Fruit fly (Drosophila melanogaster): Measurements from ENCODE around the gene Pmi.

Gene Pmi

dm6 chr3L:5813016-5813415 is 33.2 kb downstream of the Pmi start, which contains the start of gene mad2 (continued):
- TF ChIP-seq corto (GFP tag; optimal IDR thresholded peaks at IDR 0.05) (no peak), CG10959 (GFP tag; IDR thresholded peaks at IDR 0.05) (no peak), cad (GFP tag; optimal IDR thresholded peaks at IDR 0.05) (peak; percentile 20), HLH54F (GFP tag; optimal IDR thresholded peaks at IDR 0.05) (no peak), tio (GFP tag; optimal IDR thresholded peaks at IDR 0.05) (no peak), exex (tag; optimal IDR thresholded peaks at IDR 0.05) (no peak), Dref (GFP tag; IDR thresholded peaks at IDR 0.05) (peak; percentile 96), slou (GFP tag; optimal IDR thresholded peaks at IDR 0.05) (no peak), scrt (GFP tag; optimal IDR thresholded peaks at IDR 0.05) (no peak), E2f2 (GFP tag; IDR thresholded peaks at IDR 0.05) (peak; percentile 100), CG10267 (tag; optimal IDR thresholded peaks at IDR 0.05) (peak; percentile 58), grn (GFP tag; optimal IDR thresholded peaks at IDR 0.05) (no peak), CG31441 (GFP tag; IDR thresholded peaks at IDR 0.05) (no peak), CG4854 (GFP tag; optimal IDR thresholded peaks at IDR 0.05) (no peak), CG15514 (GFP tag; optimal IDR thresholded peaks at IDR 0.05) (peak; percentile 59), fd64A (GFP tag; optimal IDR thresholded peaks at IDR 0.05) (no peak), Opbp (GFP tag; IDR thresholded peaks at IDR 0.05; ENCODE audit: partially characterized antibody) (peak; percentile 78), CG10274 (GFP tag; optimal IDR thresholded peaks at IDR 0.05) (no peak), Dip2 (GFP tag; IDR thresholded peaks at IDR 0.05) (no peak), CG30431 (GFP tag; optimal IDR thresholded peaks at IDR 0.05) (no peak), ERR (GFP tag; optimal IDR thresholded peaks at IDR 0.05) (peak; percentile 64), CrebB (tag; optimal IDR thresholded peaks at IDR 0.05) (peak; percentile 33), Awh (GFP tag; IDR thresholded peaks at IDR 0.05) (no peak), Antp (GFP tag; optimal IDR thresholded peaks at IDR 0.05) (no peak), CG13424 (tag; optimal IDR thresholded peaks at IDR 0.05) (peak; percentile 35), CG31224 (GFP tag; IDR thresholded peaks at IDR 0.05) (no peak), CG1647 (GFP tag; optimal IDR thresholded peaks at IDR 0.05) (no peak), Hr39 (optimal IDR thresholded peaks at IDR 0.05) (no peak), vnd (GFP tag; IDR thresholded peaks at IDR 0.05; ENCODE audit: partially characterized antibody) (peak; percentile 52; the same call in 1 of the 3 replicates), lmd (GFP tag; IDR thresholded peaks at IDR 0.05) (no peak), CG12744 (GFP tag; optimal IDR thresholded peaks at IDR 0.05) (no peak), p53 (GFP tag; optimal IDR thresholded peaks at IDR 0.05) (no peak), Hr51 (GFP tag; optimal IDR thresholded peaks at IDR 0.05) (no peak), CG10654 (GFP tag; optimal IDR thresholded peaks at IDR 0.05) (no peak), bcd (GFP tag; optimal IDR thresholded peaks at IDR 0.05) (no peak), CG6175 (GFP tag; IDR thresholded peaks at IDR 0.05) (no peak), HmgD (GFP tag; optimal IDR thresholded peaks at IDR 0.05) (peak; percentile 81), Mad (GFP tag; optimal IDR thresholded peaks at IDR 0.05) (peak; percentile 47), CG14710 (tag; optimal IDR thresholded peaks at IDR 0.05) (peak; percentile 67), klu (GFP tag; IDR thresholded peaks at IDR 0.05) (no peak), dati (GFP tag; IDR thresholded peaks at IDR 0.05) (no peak), TFAM (GFP tag; optimal IDR thresholded peaks at IDR 0.05) (no peak), ci (GFP tag; IDR thresholded peaks at IDR 0.05) (no peak), NfI (GFP tag; optimal IDR thresholded peaks at IDR 0.05) (no peak), CG4424 (GFP tag; optimal IDR thresholded peaks at IDR 0.05) (no peak), odd (GFP tag; optimal IDR thresholded peaks at IDR 0.05) (no peak), CG8281 (tag; optimal IDR thresholded peaks at IDR 0.05) (no peak), HHEX (GFP tag; optimal IDR thresholded peaks at IDR 0.05) (no peak), ase (GFP tag; IDR thresholded peaks at IDR 0.05) (no peak), tap (tag; optimal IDR thresholded peaks at IDR 0.05) (no peak), CG33213 (GFP tag; optimal IDR thresholded peaks at IDR 0.05) (peak; percentile 66), CG8388 (GFP tag; optimal IDR thresholded peaks at IDR 0.05) (no peak), CG11247 (GFP tag; IDR thresholded peaks at IDR 0.05) (no peak)

All from whole organism, embryonic.